Worm (Caenorhabditis elegans) whole organism, L3 larva: ENCODE data around the gene Y55D9A.2.

ENCODE experiments used
- elt-2 ChIP-seq: sonication (generic microtip); optimal IDR thresholded peaks from 2 replicates; lab custom pipeline; 2016; ENCODE audit warnings: missing genetic modification reagents, mild to moderate bottlenecking, missing genetic modification characterization, missing compliant biosample characterization
- jun-1 ChIP-seq: fragments of 150-350 bp; optimal IDR thresholded peaks from 2 replicates; lab custom pipeline; 2014; ENCODE audit warnings: missing biosample characterization, missing genetic modification reagents, missing genetic modification characterization
- nhr-25 ChIP-seq: sonication (generic microtip); optimal IDR thresholded peaks from 2 replicates; lab custom pipeline; 2017; ENCODE audit warnings: missing biosample characterization, missing genetic modification characterization
- nhr-77 ChIP-seq: fragments of 150-350 bp; optimal IDR thresholded peaks from 2 replicates; lab custom pipeline; 2014; ENCODE audit warnings: missing biosample characterization, missing genetic modification characterization
- tbx-2 ChIP-seq: sonication (generic microtip); optimal IDR thresholded peaks from 2 replicates; lab custom pipeline; 2016; ENCODE audit warnings: mild to moderate bottlenecking, missing genetic modification characterization, missing compliant biosample characterization
- unc-62 ChIP-seq: fragments of 150-350 bp; sonication (generic microtip); optimal IDR thresholded peaks from 4 replicates; lab custom pipeline; 2014; ENCODE audit warnings: missing biosample characterization, missing genetic modification reagents, missing genetic modification characterization
- ztf-4 ChIP-seq: fragments of 150-350 bp; optimal IDR thresholded peaks from 2 replicates; lab custom pipeline; 2014; ENCODE audit warnings: missing biosample characterization, missing genetic modification characterization

ce11 chrIV:12653094-12653493 is 47.9 kb upstream of the Y55D9A.2 start, which contains the start of the genes wdfy-3 and C26H9A.4:
- TF ChIP-seq jun-1 (tag; lab: Kevin White, UChicago) (no peak), nhr-77 (tag; lab: Kevin White, UChicago) (no peak), unc-62 (GFP tag; lab: Kevin White, UChicago) (no peak), ztf-4 (tag; lab: Kevin White, UChicago) (no peak), tbx-2 (tag; lab: Kevin White, UChicago) (no peak), elt-2 (tag; lab: Kevin White, UChicago) (no peak), nhr-25 (tag; lab: Kevin White, UChicago) (no peak)
